Fruit fly (Drosophila melanogaster): Measurements from ENCODE around the gene CG9692.

DNA sequence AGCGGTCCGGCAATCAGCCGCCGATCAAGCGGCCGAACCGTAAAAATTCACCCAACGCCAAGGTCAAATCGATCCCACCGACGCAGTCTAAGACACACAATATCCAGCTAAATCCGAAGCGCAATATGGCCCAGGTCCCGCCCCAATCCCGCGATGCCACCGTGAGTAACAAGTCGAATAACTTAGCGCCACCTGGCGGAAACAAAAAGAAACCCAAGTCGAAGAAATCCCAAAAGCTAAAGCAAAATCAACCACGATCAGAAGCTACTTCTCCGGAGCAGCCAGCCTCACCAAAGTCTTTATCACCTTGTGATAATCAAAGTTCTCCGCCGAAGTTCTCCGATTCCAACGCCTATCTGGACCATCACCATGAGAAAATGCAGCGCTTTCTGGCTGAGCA lies 857 bp downstream of the CG9692 start:
- peak; percentile 62 to 70 for TF ChIP-seq CTCF (optimal IDR thresholded peaks at IDR 0.05)
- no peak for TF ChIP-seq CG8478 (optimal IDR thresholded peaks at IDR 0.05)

Measured in S2 (cell line).